Worm (Caenorhabditis elegans) whole organism, L1 larva: ENCODE results near the gene bmk-1.

Experiments
- C16A3.4 ChIP-seq: fragments of 150-350 bp; optimal IDR thresholded peaks from 2 replicates; lab custom pipeline; 2014; ENCODE audit warnings: missing biosample characterization, missing genetic modification characterization
- C34B4.2 ChIP-seq: sonication (generic microtip); optimal IDR thresholded peaks from 2 replicates; lab custom pipeline; 2017; ENCODE audit warnings: mild to moderate bottlenecking, missing genetic modification characterization, missing compliant biosample characterization
- Y116A8C.19 ChIP-seq: sonication (generic microtip); optimal IDR thresholded peaks from 2 replicates; lab custom pipeline; 2016; ENCODE audit warnings: missing compliant biosample characterization, missing genetic modification characterization, borderline replicate concordance
- aha-1 ChIP-seq: fragments of 150-350 bp; optimal IDR thresholded peaks from 2 replicates; lab custom pipeline; 2014; ENCODE audit warnings: missing biosample characterization, missing genetic modification characterization
- aly-2 ChIP-seq: fragments of 150-350 bp; optimal IDR thresholded peaks from 2 replicates; lab custom pipeline; 2014; ENCODE audit warnings: missing biosample characterization, missing genetic modification characterization
- ama-1 ChIP-seq: fragments of 150-350 bp; optimal IDR thresholded peaks from 2 replicates; lab custom pipeline; 2014
- blmp-1 ChIP-seq: fragments of 150-350 bp; optimal IDR thresholded peaks from 2 replicates; lab custom pipeline; 2014; ENCODE audit warnings: missing biosample characterization, missing genetic modification characterization
- ceh-8 ChIP-seq: fragments of 200-800 bp; sonication (Bioruptor generic); optimal IDR thresholded peaks from 2 replicates; lab custom pipeline; 2018; ENCODE audit warnings: mild to moderate bottlenecking, missing genetic modification characterization, moderate library complexity, missing compliant biosample characterization
- ceh-90 ChIP-seq: sonication (generic microtip); optimal IDR thresholded peaks from 2 replicates; lab custom pipeline; 2016; ENCODE audit warnings: missing genetic modification characterization, missing compliant biosample characterization
- dpl-1 ChIP-seq, 3 experiments: fragments of 150-350 bp in 2 of 3; sonication (generic microtip) in 1 of 3; optimal IDR thresholded peaks; 2 replicates each; lab custom pipeline; 2014 to 2017; ENCODE audit warnings: missing biosample characterization in 3 of 3, missing genetic modification characterization in 3 of 3, missing genetic modification reagents in 3 of 3
- dsc-1 ChIP-seq: sonication (generic microtip); optimal IDR thresholded peaks from 2 replicates; lab custom pipeline; 2016; ENCODE audit warnings: mild to moderate bottlenecking, missing genetic modification characterization, missing compliant biosample characterization
- efl-1 ChIP-seq, 4 experiments: fragments of 150-350 bp; optimal IDR thresholded peaks in 3 of 4; peaks in 1 of 4; 1 replicate in 1 of 4; 2 replicates in 3 of 4; lab custom pipeline; 2014; ENCODE audit warnings: missing biosample characterization in 2 of 4, missing genetic modification characterization in 2 of 4, missing genetic modification reagents in 2 of 4
- efl-3 ChIP-seq: fragments of 200-800 bp; sonication (Bioruptor generic); optimal IDR thresholded peaks from 2 replicates; lab custom pipeline; 2018; ENCODE audit warnings: mild to moderate bottlenecking, missing genetic modification characterization, missing compliant biosample characterization
- egl-13 ChIP-seq: sonication (generic microtip); optimal IDR thresholded peaks from 2 replicates; lab custom pipeline; 2016; ENCODE audit warnings: missing genotype, missing genetic modification reagents, missing genetic modification characterization, missing compliant biosample characterization
- egl-27 ChIP-seq, 2 experiments: fragments of 150-350 bp in 1 of 2; sonication (generic microtip); optimal IDR thresholded peaks; 3 replicates each; lab custom pipeline; 2017 to 2018; ENCODE audit warnings: missing biosample characterization in 2 of 2, missing genetic modification characterization in 2 of 2, missing genetic modification reagents in 2 of 2
- elt-2 ChIP-seq: sonication (generic microtip); optimal IDR thresholded peaks from 2 replicates; lab custom pipeline; 2016; ENCODE audit warnings: missing genetic modification characterization, mild to moderate bottlenecking, inconsistent platforms, missing compliant biosample characterization, missing genetic modification reagents
- elt-3 ChIP-seq, 6 experiments: fragments of 150-350 bp in 1 of 6; sonication (generic microtip); optimal IDR thresholded peaks; 2 replicates each; lab custom pipeline; 2017 to 2018; ENCODE audit warnings: missing biosample characterization in 6 of 6, missing genetic modification characterization in 6 of 6, inconsistent platforms in 1 of 6
- ets-5 ChIP-seq: fragments of 200-800 bp; sonication (Bioruptor generic); IDR thresholded peaks from 2 replicates; pipeline ENCODE4 v1.3.6; 2022; ENCODE audit warnings: missing genetic modification characterization, missing compliant biosample characterization
- fkh-10 ChIP-seq: sonication (generic microtip); optimal IDR thresholded peaks from 2 replicates; lab custom pipeline; 2017; ENCODE audit warnings: missing biosample characterization, missing genetic modification reagents, missing genetic modification characterization
- fkh-4 ChIP-seq: sonication (generic microtip); optimal IDR thresholded peaks from 2 replicates; lab custom pipeline; 2016; ENCODE audit warnings: missing compliant biosample characterization, missing genetic modification characterization, borderline replicate concordance
- fkh-8 ChIP-seq: sonication (generic microtip); optimal IDR thresholded peaks from 2 replicates; lab custom pipeline; 2016; ENCODE audit warnings: mild to moderate bottlenecking, missing genetic modification characterization, missing compliant biosample characterization
- fos-1 ChIP-seq: fragments of 150-350 bp; optimal IDR thresholded peaks from 2 replicates; lab custom pipeline; 2014; ENCODE audit warnings: missing biosample characterization, missing genetic modification characterization
- grh-1 ChIP-seq: fragments of 200-800 bp; sonication (Bioruptor generic); IDR thresholded peaks from 2 replicates; pipeline ENCODE4 v1.3.6; 2022; ENCODE audit warnings: missing genetic modification reagents, missing genetic modification characterization, missing compliant biosample characterization
- hlh-4 ChIP-seq: sonication (generic microtip); optimal IDR thresholded peaks from 2 replicates; lab custom pipeline; 2016; ENCODE audit warnings: mild to moderate bottlenecking, missing genetic modification characterization, missing compliant biosample characterization
- hpl-2 ChIP-seq: fragments of 150-350 bp; optimal IDR thresholded peaks from 2 replicates; lab custom pipeline; 2014; ENCODE audit warnings: missing biosample characterization, missing genetic modification reagents, missing genetic modification characterization
- irx-1 ChIP-seq: sonication (generic microtip); optimal IDR thresholded peaks from 2 replicates; lab custom pipeline; 2016; ENCODE audit warnings: missing genetic modification characterization, missing compliant biosample characterization
- lin-13 ChIP-seq: fragments of 150-350 bp; optimal IDR thresholded peaks from 2 replicates; lab custom pipeline; 2014; ENCODE audit warnings: missing biosample characterization, missing genetic modification reagents, missing genetic modification characterization
- lin-14 ChIP-seq: fragments of 200-800 bp; sonication (Bioruptor generic); optimal IDR thresholded peaks from 2 replicates; lab custom pipeline; 2018; ENCODE audit warnings: mild to moderate bottlenecking, missing genetic modification characterization, moderate library complexity, missing compliant biosample characterization
- lin-35 ChIP-seq, 2 experiments: fragments of 150-350 bp; optimal IDR thresholded peaks; 2 replicates each; lab custom pipeline; 2014; ENCODE audit warnings: missing biosample characterization in 2 of 2, missing genetic modification characterization in 2 of 2, missing genetic modification reagents in 2 of 2
- lin-39 ChIP-seq: fragments of 150-350 bp; optimal IDR thresholded peaks from 2 replicates; lab custom pipeline; 2014; ENCODE audit warnings: missing biosample characterization, missing genetic modification reagents, missing genetic modification characterization
- lir-3 ChIP-seq: sonication (generic microtip); optimal IDR thresholded peaks from 2 replicates; lab custom pipeline; 2016; ENCODE audit warnings: mild to moderate bottlenecking, missing genetic modification characterization, moderate library complexity, missing compliant biosample characterization; ENCODE audit not compliant: poor library complexity
- lsy-2 ChIP-seq, 2 experiments: fragments of 150-350 bp; optimal IDR thresholded peaks; 2 replicates each; lab custom pipeline; 2014; ENCODE audit warnings: missing biosample characterization in 2 of 2, missing genetic modification characterization in 2 of 2
- mef-2 ChIP-seq: fragments of 150-350 bp; optimal IDR thresholded peaks from 2 replicates; lab custom pipeline; 2014; ENCODE audit warnings: missing biosample characterization, missing genetic modification characterization
- nhr-12 ChIP-seq: sonication (generic microtip); optimal IDR thresholded peaks from 2 replicates; lab custom pipeline; 2017; ENCODE audit warnings: missing biosample characterization, missing genetic modification characterization
- nhr-28 ChIP-seq: fragments of 150-350 bp; optimal IDR thresholded peaks from 2 replicates; lab custom pipeline; 2014; ENCODE audit warnings: missing biosample characterization, missing genetic modification characterization
- nhr-71 ChIP-seq: sonication (generic microtip); optimal IDR thresholded peaks from 2 replicates; lab custom pipeline; 2016; ENCODE audit warnings: mild to moderate bottlenecking, missing genetic modification characterization, moderate library complexity, missing compliant biosample characterization
- nhr-77 ChIP-seq: fragments of 150-350 bp; optimal IDR thresholded peaks from 2 replicates; lab custom pipeline; 2014; ENCODE audit warnings: missing biosample characterization, missing genetic modification characterization
- nhr-90 ChIP-seq: sonication (generic microtip); optimal IDR thresholded peaks from 2 replicates; lab custom pipeline; 2016; ENCODE audit warnings: mild to moderate bottlenecking, missing genetic modification characterization, missing compliant biosample characterization; ENCODE audit not compliant: poor library complexity
- rnt-1 ChIP-seq: sonication (generic microtip); optimal IDR thresholded peaks from 2 replicates; lab custom pipeline; 2016; ENCODE audit warnings: mild to moderate bottlenecking, missing genetic modification characterization, moderate library complexity, missing compliant biosample characterization
- snpc-4 ChIP-seq: fragments of 150-350 bp; optimal IDR thresholded peaks from 2 replicates; lab custom pipeline; 2014; ENCODE audit warnings: missing biosample characterization, missing genetic modification characterization
- snu-23 ChIP-seq: sonication (generic microtip); optimal IDR thresholded peaks from 2 replicates; lab custom pipeline; 2016; ENCODE audit warnings: missing genetic modification characterization, missing compliant biosample characterization
- sox-4 ChIP-seq: sonication (generic microtip); optimal IDR thresholded peaks from 2 replicates; lab custom pipeline; 2016; ENCODE audit warnings: missing genetic modification characterization, missing compliant biosample characterization
- sptf-1 ChIP-seq: fragments of 150-350 bp; optimal IDR thresholded peaks from 2 replicates; lab custom pipeline; 2014; ENCODE audit warnings: missing biosample characterization, missing genetic modification characterization
- sup-37 ChIP-seq: fragments of 200-800 bp; sonication (Bioruptor generic); optimal IDR thresholded peaks from 2 replicates; lab custom pipeline; 2018; ENCODE audit warnings: mild to moderate bottlenecking, missing genetic modification characterization, missing compliant biosample characterization
- unc-62 ChIP-seq: fragments of 150-350 bp; optimal IDR thresholded peaks from 2 replicates; lab custom pipeline; 2014; ENCODE audit warnings: missing biosample characterization, missing genetic modification reagents, missing genetic modification characterization
- unc-86 ChIP-seq: sonication (generic microtip); optimal IDR thresholded peaks from 2 replicates; lab custom pipeline; 2016; ENCODE audit warnings: missing genetic modification characterization, missing compliant biosample characterization
- unc-98 ChIP-seq: fragments of 200-800 bp; sonication (Bioruptor generic); IDR thresholded peaks from 2 replicates; pipeline ENCODE4 v1.3.6; 2022; ENCODE audit warnings: missing genetic modification characterization, missing compliant biosample characterization
- zip-4 ChIP-seq: fragments of 200-800 bp; sonication (Bioruptor generic); optimal IDR thresholded peaks from 2 replicates; lab custom pipeline; 2018; ENCODE audit warnings: mild to moderate bottlenecking, missing genetic modification characterization, moderate library complexity, missing compliant biosample characterization
- ztf-4 ChIP-seq: fragments of 150-350 bp; optimal IDR thresholded peaks from 2 replicates; lab custom pipeline; 2014; ENCODE audit warnings: missing biosample characterization, missing genetic modification characterization

Gene bmk-1

ce11 chrV:14500554-14500953, 43.8 kb upstream of the bmk-1 start (continued):
- no peak for TF ChIP-seq lin-35 (GFP tag; optimal IDR thresholded peaks at IDR 0.05; lab: Kevin White, UChicago)
- no peak for TF ChIP-seq unc-98 (GFP tag; lab: Robert Waterston, UW)
- TF ChIP-seq ceh-90 (tag; lab: Kevin White, UChicago) = no peak

- TF ChIP-seq lin-39 (tag; lab: Kevin White, UChicago) (no peak), dsc-1 (no peak), zip-4 (GFP tag; lab: Kevin White, UChicago) (no peak), fkh-10 (GFP tag; lab: Kevin White, UChicago) (no peak), ceh-8 (GFP tag; lab: Kevin White, UChicago) (no peak), aha-1 (tag; lab: Kevin White, UChicago) (no peak), egl-13 (tag; lab: Kevin White, UChicago) (no peak), unc-86 (tag; lab: Kevin White, UChicago) (no peak), ceh-90 (tag; lab: Kevin White, UChicago) (no peak), lsy-2 (tag; optimal IDR thresholded peaks at IDR 0.05; lab: Kevin White, UChicago) (peak in 1 of 2 experiments; percentile 22), C16A3.4 (tag; lab: Kevin White, UChicago) (no peak), C34B4.2 (tag; lab: Kevin White, UChicago) (no peak), nhr-12 (no peak), lir-3 (no peak), mef-2 (tag; lab: Kevin White, UChicago) (no peak), ama-1 (lab: Kevin White, UChicago) (no peak), hpl-2 (no peak), lin-13 (GFP tag; lab: Kevin White, UChicago) (no peak), efl-1 (optimal IDR thresholded peaks at IDR 0.05; lab: Kevin White, UChicago) (no peak), efl-1 (GFP tag; optimal IDR thresholded peaks at IDR 0.05 in 1 of 2; lab: Kevin White, UChicago) (peak in 1 of 2 experiments; percentile 91), lin-14 (peak; percentile 59), hlh-4 (tag; lab: Kevin White, UChicago) (no peak), egl-27 (tag; optimal IDR thresholded peaks at IDR 0.05; lab: Kevin White, UChicago) (no peak), sptf-1 (tag; lab: Kevin White, UChicago) (no peak), unc-62 (GFP tag; lab: Kevin White, UChicago) (no peak), nhr-90 (tag; lab: Kevin White, UChicago) (no peak), snu-23 (peak; percentile 17), fkh-4 (no peak), blmp-1 (tag; lab: Kevin White, UChicago) (peak; percentile 44), nhr-77 (tag; lab: Kevin White, UChicago) (no peak), grh-1 (GFP tag; lab: Robert Waterston, UW) (no peak), sup-37 (GFP tag; lab: Kevin White, UChicago) (no peak), Y116A8C.19 (tag; lab: Kevin White, UChicago) (no peak), nhr-28 (tag; lab: Kevin White, UChicago) (no peak), lin-35 (GFP tag; optimal IDR thresholded peaks at IDR 0.05; lab: Kevin White, UChicago) (peak in 1 of 2 experiments; percentile 46), nhr-71 (tag; lab: Kevin White, UChicago) (no peak), snpc-4 (tag; lab: Kevin White, UChicago) (no peak), elt-2 (no peak), rnt-1 (tag; lab: Kevin White, UChicago) (no peak), ztf-4 (no peak), dpl-1 (GFP tag; optimal IDR thresholded peaks at IDR 0.05; lab: Kevin White, UChicago) (no peak), fkh-8 (no peak), elt-3 (tag; optimal IDR thresholded peaks at IDR 0.05; lab: Kevin White, UChicago) (peak in 2 of 6 experiments; percentile 47 to 65), aly-2 (tag; lab: Kevin White, UChicago) (no peak), efl-3 (GFP tag; lab: Kevin White, UChicago) (no peak), fos-1 (tag; lab: Kevin White, UChicago) (no peak), sox-4 (tag; lab: Kevin White, UChicago) (no peak), ets-5 (GFP tag; lab: Robert Waterston, UW) (no peak), irx-1 (tag; lab: Kevin White, UChicago) (no peak)
These were observed 42.5 kb upstream of the bmk-1 start for ce11 chrV:14499074-14499864.
